Fruit fly (Drosophila melanogaster): ENCODE data around the gene CG10479.

The CG10479 gene

DNA sequence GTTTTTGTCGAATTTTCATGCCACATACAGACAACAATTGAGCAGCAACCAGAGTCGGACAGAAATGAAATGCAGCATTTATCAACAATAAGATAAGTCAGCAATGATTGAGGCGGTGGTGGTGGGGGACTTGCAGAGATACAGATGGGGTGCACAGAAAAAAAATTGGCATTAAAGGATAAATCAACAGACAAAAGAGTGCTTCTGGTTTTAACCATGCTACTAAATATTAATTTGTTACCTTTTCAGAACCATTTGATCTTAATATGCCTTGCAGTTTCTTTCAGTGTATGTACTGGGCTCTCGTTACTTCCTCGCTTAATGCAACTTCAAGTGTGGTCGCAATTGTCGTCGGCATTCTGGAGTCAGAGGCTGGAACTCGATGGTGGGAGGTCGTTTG is 12.9 kb upstream of the CG10479 start (continued):
- TF ChIP-seq CG3407 (GFP tag; optimal IDR thresholded peaks at IDR 0.05) (peak; percentile 36), slp2 (GFP tag; optimal IDR thresholded peaks at IDR 0.05) (peak; percentile 35), CG42726 (GFP tag; IDR thresholded peaks at IDR 0.05; ENCODE audit: partially characterized antibody) (no peak), cato (GFP tag; optimal IDR thresholded peaks at IDR 0.05; ENCODE audit: borderline replicate concordance) (no peak), nom (GFP tag; optimal IDR thresholded peaks at IDR 0.05) (no peak), CG18619 (GFP tag; optimal IDR thresholded peaks at IDR 0.05) (no peak), cad (GFP tag; optimal IDR thresholded peaks at IDR 0.05) (no peak), grau (tag; optimal IDR thresholded peaks at IDR 0.05) (no peak), CG6854 (GFP tag; optimal IDR thresholded peaks at IDR 0.05) (no peak), Stat92E (GFP tag; optimal IDR thresholded peaks at IDR 0.05) (peak in 1 of 3 experiments; percentile 35), pros (GFP tag; optimal IDR thresholded peaks at IDR 0.05) (no peak), bcd (GFP tag; optimal IDR thresholded peaks at IDR 0.05) (peak; percentile 56), nerfin-1 (tag; optimal IDR thresholded peaks at IDR 0.05) (peak; percentile 29), CG10543 (GFP tag; optimal IDR thresholded peaks at IDR 0.05) (no peak), jing (GFP tag; optimal IDR thresholded peaks at IDR 0.05) (no peak), kay (GFP tag; optimal IDR thresholded peaks at IDR 0.05) (peak; percentile 16), Ada2b (GFP tag; IDR thresholded peaks at IDR 0.05) (peak; percentile 67), Rx (GFP tag; IDR thresholded peaks at IDR 0.05) (peak; percentile 56; the same call in 1 of the 2 replicates), Gsc (GFP tag; IDR thresholded peaks at IDR 0.05) (peak; percentile 44; the same call in 1 of the 2 replicates), CG11456 (GFP tag; IDR thresholded peaks at IDR 0.05) (no peak), MESR4 (GFP tag; optimal IDR thresholded peaks at IDR 0.05) (no peak), hkb (optimal IDR thresholded peaks at IDR 0.05) (no peak), hkb (GFP tag; IDR thresholded peaks at IDR 0.05) (peak; percentile 76), tll (GFP tag; optimal IDR thresholded peaks at IDR 0.05) (no peak), phol (tag; optimal IDR thresholded peaks at IDR 0.05) (peak; percentile 75), CG17361 (GFP tag; IDR thresholded peaks at IDR 0.05) (peak; percentile 34; the same call in 1 of the 3 replicates), tap (tag; optimal IDR thresholded peaks at IDR 0.05) (no peak), toy (GFP tag; IDR thresholded peaks at IDR 0.05) (no peak), slou (GFP tag; optimal IDR thresholded peaks at IDR 0.05) (no peak), CG14965 (GFP tag; optimal IDR thresholded peaks at IDR 0.05; ENCODE audit: borderline replicate concordance) (peak; percentile 59), Oaz (GFP tag; IDR thresholded peaks at IDR 0.05) (no peak), onecut (GFP tag; IDR thresholded peaks at IDR 0.05) (peak; percentile 70), en (GFP tag; optimal IDR thresholded peaks at IDR 0.05) (no peak), pnt (GFP tag; optimal IDR thresholded peaks at IDR 0.05) (peak; percentile 24), Atf3 (GFP tag; optimal IDR thresholded peaks at IDR 0.05) (peak; percentile 4), oc (tag; optimal IDR thresholded peaks at IDR 0.05) (no peak), CG6683 (GFP tag; optimal IDR thresholded peaks at IDR 0.05) (no peak), CG10431 (GFP tag; optimal IDR thresholded peaks at IDR 0.05) (no peak), CG17385 (GFP tag; optimal IDR thresholded peaks at IDR 0.05) (no peak), TFAM (GFP tag; optimal IDR thresholded peaks at IDR 0.05) (no peak), NK7.1 (GFP tag; optimal IDR thresholded peaks at IDR 0.05) (peak; percentile 42), NC2β (GFP tag; optimal IDR thresholded peaks at IDR 0.05) (peak; percentile 10), br (optimal IDR thresholded peaks at IDR 0.05) (no peak), gce (GFP tag; IDR thresholded peaks at IDR 0.05) (peak; percentile 51; the same call in 1 of the 3 replicates), ab (GFP tag; optimal IDR thresholded peaks at IDR 0.05) (no peak), Hr39 (optimal IDR thresholded peaks at IDR 0.05) (no peak), pita (GFP tag; optimal IDR thresholded peaks at IDR 0.05) (no peak), Asciz (GFP tag; optimal IDR thresholded peaks at IDR 0.05) (peak; percentile 35), HHEX (GFP tag; optimal IDR thresholded peaks at IDR 0.05) (peak; percentile 20), BtbVII (GFP tag; optimal IDR thresholded peaks at IDR 0.05) (no peak), nerfin-2 (GFP tag; IDR thresholded peaks at IDR 0.05; ENCODE audit: partially characterized antibody) (no peak), CG4854 (GFP tag; optimal IDR thresholded peaks at IDR 0.05) (peak; percentile 35)

All from whole organism, embryonic.